Fruit fly (Drosophila melanogaster): ENCODE measurements around the gene FoxK.

FoxK gene

dm6 chr3L:11093046-11093520 is 27.5 kb downstream of the FoxK start, which contains the start of gene JIL-1 (continued):
- TF ChIP-seq Bteb2 (GFP tag; optimal IDR thresholded peaks at IDR 0.05) (peak; percentile 18), zen (tag; optimal IDR thresholded peaks at IDR 0.05) (peak; percentile 55), MBD-R2 (GFP tag; IDR thresholded peaks at IDR 0.05) (peak; percentile 88), oc (tag; optimal IDR thresholded peaks at IDR 0.05) (peak; percentile 17), bbx (GFP tag; IDR thresholded peaks at IDR 0.05; ENCODE audit: partially characterized antibody) (peak; percentile 89), CG9932 (GFP tag; IDR thresholded peaks at IDR 0.05) (peak; percentile 95), Ravus (GFP tag; IDR thresholded peaks at IDR 0.05) (no peak), Hand (GFP tag; optimal IDR thresholded peaks at IDR 0.05) (no peak), schlank (tag; optimal IDR thresholded peaks at IDR 0.05) (no peak), btn (GFP tag; optimal IDR thresholded peaks at IDR 0.05) (no peak), CG4404 (GFP tag; IDR thresholded peaks at IDR 0.05) (peak; percentile 54; the same call in 1 of the 2 replicates), Mrtf (GFP tag; IDR thresholded peaks at IDR 0.05) (peak; percentile 55; the same call in 1 of the 3 replicates), Usf (GFP tag; optimal IDR thresholded peaks at IDR 0.05) (no peak), NC2β (GFP tag; optimal IDR thresholded peaks at IDR 0.05) (peak; percentile 52), jigr1 (GFP tag; IDR thresholded peaks at IDR 0.05) (no peak), ind (GFP tag; optimal IDR thresholded peaks at IDR 0.05) (peak; percentile 64), Myb (GFP tag; optimal IDR thresholded peaks at IDR 0.05) (peak; percentile 31), CG15269 (tag; optimal IDR thresholded peaks at IDR 0.05) (peak; percentile 57), Taf1 (GFP tag; IDR thresholded peaks at IDR 0.05) (peak; percentile 45; the same call in 1 of the 2 replicates), CG8478 (optimal IDR thresholded peaks at IDR 0.05) (no peak), CG9797 (GFP tag; optimal IDR thresholded peaks at IDR 0.05) (peak; percentile 18), slbo (GFP tag; IDR thresholded peaks at IDR 0.05) (peak; percentile 93), bsh (GFP tag; optimal IDR thresholded peaks at IDR 0.05) (peak in 1 of 2 experiments; percentile 31), CG16863 (GFP tag; optimal IDR thresholded peaks at IDR 0.05) (no peak), E2f2 (GFP tag; IDR thresholded peaks at IDR 0.05) (peak; percentile 49), nau (GFP tag; optimal IDR thresholded peaks at IDR 0.05) (no peak), mld (GFP tag; IDR thresholded peaks at IDR 0.05; ENCODE audit: partially characterized antibody) (peak; percentile 79), gsb (GFP tag; IDR thresholded peaks at IDR 0.05) (peak; percentile 28; the same call in 1 of the 2 replicates), Fer2 (tag; optimal IDR thresholded peaks at IDR 0.05) (no peak), sr (GFP tag; IDR thresholded peaks at IDR 0.05) (peak; percentile 5; the same call in 1 of the 3 replicates), dm (GFP tag; optimal IDR thresholded peaks at IDR 0.05) (no peak), Elba2 (GFP tag; optimal IDR thresholded peaks at IDR 0.05) (peak; percentile 40), CG2678 (tag; optimal IDR thresholded peaks at IDR 0.05) (peak; percentile 56), tgo (GFP tag; IDR thresholded peaks at IDR 0.05) (peak; percentile 76), CG8388 (GFP tag; optimal IDR thresholded peaks at IDR 0.05) (peak; percentile 2), CG3281 (GFP tag; optimal IDR thresholded peaks at IDR 0.05) (peak; percentile 39), Opbp (GFP tag; IDR thresholded peaks at IDR 0.05; ENCODE audit: partially characterized antibody) (peak; percentile 93), Mad (GFP tag; optimal IDR thresholded peaks at IDR 0.05) (peak; percentile 63), CG30020 (tag; optimal IDR thresholded peaks at IDR 0.05) (peak; percentile 33), otp (GFP tag; IDR thresholded peaks at IDR 0.05) (0 out of 3 replicates have a peak, but pooled peaks have one; percentile 11), CG6765 (GFP tag; optimal IDR thresholded peaks at IDR 0.05) (peak; percentile 46), Nf-YB (GFP tag; optimal IDR thresholded peaks at IDR 0.05) (no peak), CG7786 (GFP tag; optimal IDR thresholded peaks at IDR 0.05) (peak; percentile 37), Rfx (GFP tag; IDR thresholded peaks at IDR 0.05) (peak; percentile 94), Dad (GFP tag; optimal IDR thresholded peaks at IDR 0.05) (peak; percentile 69), PHDP (tag; optimal IDR thresholded peaks at IDR 0.05) (peak; percentile 43), Adf1 (GFP tag; IDR thresholded peaks at IDR 0.05) (peak; percentile 55; the same call in 1 of the 2 replicates), pho (GFP tag; optimal IDR thresholded peaks at IDR 0.05) (peak; percentile 55), aop (GFP tag; IDR thresholded peaks at IDR 0.05) (0 out of 2 replicates have a peak, but pooled peaks have one; percentile 39), lov (optimal IDR thresholded peaks at IDR 0.05) (no peak), lov (GFP tag; IDR thresholded peaks at IDR 0.05) (peak; percentile 61; the same call in 1 of the 3 replicates)
